Worm (Caenorhabditis elegans) whole organism, L3 larva: ENCODE data around the gene hpr-9.

ENCODE experiments used
- R02D3.7 ChIP-seq: fragments of 150-350 bp; optimal IDR thresholded peaks from 2 replicates; lab custom pipeline; 2014; ENCODE audit warnings: missing biosample characterization, missing genetic modification characterization
- aly-2 ChIP-seq: fragments of 150-350 bp; optimal IDR thresholded peaks from 2 replicates; lab custom pipeline; 2014; ENCODE audit warnings: missing biosample characterization, missing genetic modification characterization
- ama-1 ChIP-seq: fragments of 150-350 bp; optimal IDR thresholded peaks from 2 replicates; lab custom pipeline; 2018
- egl-27 ChIP-seq: sonication (generic microtip); optimal IDR thresholded peaks from 4 replicates; lab custom pipeline; 2017; ENCODE audit warnings: missing biosample characterization, missing genetic modification reagents, missing genetic modification characterization
- elt-1 ChIP-seq: fragments of 150-350 bp; optimal IDR thresholded peaks from 2 replicates; lab custom pipeline; 2014; ENCODE audit warnings: missing biosample characterization, missing genetic modification characterization
- elt-2 ChIP-seq: sonication (generic microtip); optimal IDR thresholded peaks from 2 replicates; lab custom pipeline; 2016; ENCODE audit warnings: missing genetic modification reagents, mild to moderate bottlenecking, missing genetic modification characterization, missing compliant biosample characterization
- mml-1 ChIP-seq: fragments of 150-350 bp; sonication (generic microtip); optimal IDR thresholded peaks from 3 replicates; lab custom pipeline; 2014; ENCODE audit warnings: missing biosample characterization, missing genetic modification characterization
- nfya-1 ChIP-seq: sonication (generic microtip); optimal IDR thresholded peaks from 2 replicates; lab custom pipeline; 2017; ENCODE audit warnings: missing genetic modification characterization, mild to moderate bottlenecking, missing compliant biosample characterization, antibody characterized with exemption, moderate library complexity; ENCODE audit not compliant: insufficient read depth
- nhr-11 ChIP-seq: fragments of 150-350 bp; optimal IDR thresholded peaks from 2 replicates; lab custom pipeline; 2014; ENCODE audit warnings: missing biosample characterization, missing genetic modification characterization
- nhr-12 ChIP-seq: fragments of 150-350 bp; optimal IDR thresholded peaks from 2 replicates; lab custom pipeline; 2014; ENCODE audit warnings: missing biosample characterization, missing genetic modification characterization
- nhr-76 ChIP-seq: fragments of 150-350 bp; sonication (generic microtip); optimal IDR thresholded peaks from 5 replicates; lab custom pipeline; 2014; ENCODE audit warnings: missing biosample characterization, missing genetic modification characterization
- pqm-1 ChIP-seq: fragments of 150-350 bp; optimal IDR thresholded peaks from 2 replicates; lab custom pipeline; 2017; ENCODE audit warnings: missing biosample characterization, missing genetic modification characterization, inconsistent platforms
- sea-2 ChIP-seq: fragments of 150-350 bp; sonication (generic microtip); optimal IDR thresholded peaks from 4 replicates; lab custom pipeline; 2014; ENCODE audit warnings: missing biosample characterization, missing genetic modification reagents, missing genetic modification characterization

ce11 chrIII:10603248-10603647, 18.1 kb upstream of the hpr-9 start, which contains the start of gene Y39A1A.2:
- TF ChIP-seq pqm-1 (tag; lab: Kevin White, UChicago) (no peak), R02D3.7 (no peak), egl-27 (tag; lab: Kevin White, UChicago) (no peak), ama-1 (no peak), elt-2 (tag; lab: Kevin White, UChicago) (no peak), elt-1 (tag; lab: Kevin White, UChicago) (no peak), nfya-1 (tag; lab: Kevin White, UChicago) (no peak), aly-2 (no peak), sea-2 (GFP tag; lab: Kevin White, UChicago) (no peak), nhr-76 (tag; lab: Kevin White, UChicago) (no peak), nhr-12 (tag; lab: Kevin White, UChicago) (no peak), nhr-11 (tag; lab: Kevin White, UChicago) (no peak), mml-1 (tag; lab: Kevin White, UChicago) (no peak)
